Fruit fly (Drosophila melanogaster) whole organism, embryonic: ENCODE results near the gene dpr20.

Source experiments
- CG1529 ChIP-seq: fragments of 200-800 bp; sonication (Bioruptor generic); optimal IDR thresholded peaks from 3 replicates; lab custom pipeline; 2018; ENCODE audit warnings: missing biosample characterization, missing genetic modification characterization
- Meics ChIP-seq: fragments of 200-800 bp; sonication (Bioruptor generic); optimal IDR thresholded peaks from 2 replicates; lab custom pipeline; 2017; ENCODE audit warnings: missing biosample characterization, mild to moderate bottlenecking, missing genetic modification characterization
- disco-r ChIP-seq: fragments of 200-800 bp; sonication (Bioruptor generic); optimal IDR thresholded peaks from 2 replicates; lab custom pipeline; 2016; ENCODE audit warnings: missing biosample characterization, missing genetic modification characterization
- nom ChIP-seq: fragments of 200-800 bp; sonication (Bioruptor generic); optimal IDR thresholded peaks from 2 replicates; lab custom pipeline; 2017; ENCODE audit warnings: missing biosample characterization, missing genetic modification characterization, mild to moderate bottlenecking, moderate library complexity, missing genetic modification reagents

- TF ChIP-seq nom (GFP tag; lab: Kevin White, UChicago) (no peak), disco-r (GFP tag; lab: Kevin White, UChicago) (no peak), Meics (GFP tag; lab: Kevin White, UChicago) (no peak), CG1529 (GFP tag; lab: Kevin White, UChicago) (no peak)
These were observed 42.3 kb upstream of the dpr20 start for dm6 chr3L:899304-899703.
